Worm (Caenorhabditis elegans) whole organism, mixed stage, embryonic: Measurements from ENCODE around the gene lido-12.

Experiments used
- M03D4.4 ChIP-seq: sonication (generic microtip); optimal IDR thresholded peaks from 2 replicates; lab custom pipeline; 2017; ENCODE audit warnings: mild to moderate bottlenecking, missing genetic modification characterization, missing compliant biosample characterization
- bed-3 ChIP-seq: fragments of 200-800 bp; sonication (Bioruptor generic); optimal IDR thresholded peaks from 3 replicates; lab custom pipeline; 2018; ENCODE audit warnings: mild to moderate bottlenecking, missing genetic modification characterization, moderate library complexity, missing compliant biosample characterization
- blmp-1 ChIP-seq: fragments of 150-350 bp; optimal IDR thresholded peaks from 2 replicates; lab custom pipeline; 2014; ENCODE audit warnings: missing biosample characterization, missing genetic modification characterization
- ceh-39 ChIP-seq: fragments of 150-350 bp; optimal IDR thresholded peaks from 2 replicates; lab custom pipeline; 2014; ENCODE audit warnings: missing biosample characterization, missing genetic modification characterization
- ceh-43 ChIP-seq: fragments of 200-800 bp; sonication (Bioruptor generic); optimal IDR thresholded peaks from 2 replicates; lab custom pipeline; 2018; ENCODE audit warnings: mild to moderate bottlenecking, missing genetic modification characterization, moderate library complexity, missing compliant biosample characterization
- ceh-83 ChIP-seq: fragments of 200-800 bp; sonication (Bioruptor generic); optimal IDR thresholded peaks from 2 replicates; lab custom pipeline; 2018; ENCODE audit warnings: mild to moderate bottlenecking, missing genetic modification characterization, missing compliant biosample characterization
- ces-1 ChIP-seq: fragments of 150-350 bp; optimal IDR thresholded peaks from 2 replicates; lab custom pipeline; 2014; ENCODE audit warnings: missing biosample characterization, missing genetic modification reagents, missing genetic modification characterization
- elt-1 ChIP-seq: sonication (generic microtip); optimal IDR thresholded peaks from 2 replicates; lab custom pipeline; 2017; ENCODE audit warnings: missing genetic modification characterization, mild to moderate bottlenecking, missing compliant biosample characterization, antibody characterized with exemption, moderate library complexity, borderline replicate concordance; ENCODE audit not compliant: insufficient read depth
- elt-3 ChIP-seq: fragments of 150-350 bp; optimal IDR thresholded peaks from 2 replicates; lab custom pipeline; 2014; ENCODE audit warnings: missing biosample characterization, missing genetic modification characterization
- ham-2 ChIP-seq: fragments of 200-800 bp; sonication (Bioruptor generic); optimal IDR thresholded peaks from 2 replicates; lab custom pipeline; 2018; ENCODE audit warnings: mild to moderate bottlenecking, missing genetic modification characterization, missing compliant biosample characterization
- lin-13 ChIP-seq: fragments of 150-350 bp; optimal IDR thresholded peaks from 2 replicates; lab custom pipeline; 2014; ENCODE audit warnings: missing biosample characterization, missing genetic modification characterization
- mls-2 ChIP-seq: sonication (generic microtip); optimal IDR thresholded peaks from 2 replicates; lab custom pipeline; 2016; ENCODE audit warnings: mild to moderate bottlenecking, missing genetic modification characterization, moderate library complexity, missing compliant biosample characterization
- nhr-12 ChIP-seq: fragments of 150-350 bp; optimal IDR thresholded peaks from 2 replicates; lab custom pipeline; 2014; ENCODE audit warnings: missing biosample characterization, missing genetic modification characterization
- nhr-2 ChIP-seq: fragments of 150-350 bp; optimal IDR thresholded peaks from 2 replicates; lab custom pipeline; 2014; ENCODE audit warnings: missing biosample characterization, missing genetic modification characterization
- nhr-76 ChIP-seq: sonication (generic microtip); optimal IDR thresholded peaks from 2 replicates; lab custom pipeline; 2017; ENCODE audit warnings: missing biosample characterization, missing genetic modification characterization
- pha-4 ChIP-seq: fragments of 150-350 bp; optimal IDR thresholded peaks from 2 replicates; lab custom pipeline; 2018; ENCODE audit warnings: missing biosample characterization, missing genetic modification reagents, missing genetic modification characterization
- sem-2 ChIP-seq: fragments of 200-800 bp; sonication (Bioruptor generic); optimal IDR thresholded peaks from 2 replicates; lab custom pipeline; 2018; ENCODE audit warnings: mild to moderate bottlenecking, missing genetic modification characterization, missing compliant biosample characterization
- sptf-1 ChIP-seq: sonication (generic microtip); optimal IDR thresholded peaks from 2 replicates; lab custom pipeline; 2017; ENCODE audit warnings: mild to moderate bottlenecking, missing genetic modification characterization, moderate library complexity, missing compliant biosample characterization
- tbx-8 ChIP-seq: fragments of 200-800 bp; sonication (Bioruptor generic); optimal IDR thresholded peaks from 2 replicates; lab custom pipeline; 2018; ENCODE audit warnings: mild to moderate bottlenecking, missing genetic modification characterization, moderate library complexity, missing compliant biosample characterization
- unc-120 ChIP-seq: sonication (generic microtip); optimal IDR thresholded peaks from 2 replicates; lab custom pipeline; 2017; ENCODE audit warnings: missing genetic modification characterization, missing compliant biosample characterization; ENCODE audit not compliant: poor library complexity, severe bottlenecking
- zip-8 ChIP-seq: fragments of 150-350 bp; optimal IDR thresholded peaks from 2 replicates; lab custom pipeline; 2014; ENCODE audit warnings: missing biosample characterization, missing genetic modification characterization

The lido-12 gene

ce11 chrII:3053689-3054088, 48.1 kb downstream of the lido-12 start:
- TF ChIP-seq sptf-1 (tag; lab: Kevin White, UChicago) (no peak), unc-120 (tag; lab: Kevin White, UChicago) (no peak), mls-2 (tag; lab: Kevin White, UChicago) (no peak), ceh-43 (GFP tag; lab: Kevin White, UChicago) (no peak), zip-8 (tag; lab: Kevin White, UChicago) (no peak), tbx-8 (GFP tag; lab: Kevin White, UChicago) (no peak), ceh-39 (tag; lab: Kevin White, UChicago) (no peak)

- TF ChIP-seq lin-13 (tag; lab: Kevin White, UChicago) (no peak), sem-2 (GFP tag; lab: Kevin White, UChicago) (no peak), elt-1 (tag; lab: Kevin White, UChicago) (no peak), elt-3 (tag; lab: Kevin White, UChicago) (no peak), ham-2 (no peak), nhr-76 (no peak)
Measured at ce11 chrII:3054221-3054620, 48.6 kb downstream of the lido-12 start, which contains the start of gene lido-13. lido-13 (minus strand) TSS chrII:3054321.

- TF ChIP-seq pha-4 (tag; lab: Kevin White, UChicago): peak; percentile 10
- TF ChIP-seq elt-3 (tag; lab: Kevin White, UChicago): no peak
Measured at ce11 chrII:3054622-3055021, 49.0 kb downstream of the lido-12 start.

ce11 chrII:3055531-3055930, 49.9 kb downstream of the lido-12 start:
- TF ChIP-seq mls-2 (tag; lab: Kevin White, UChicago): peak; percentile 41
- TF ChIP-seq ces-1 (GFP tag; lab: Kevin White, UChicago): no peak
- peak; percentile 39 for TF ChIP-seq ham-2
- TF ChIP-seq pha-4 (tag; lab: Kevin White, UChicago): no peak
- TF ChIP-seq lin-13 (tag; lab: Kevin White, UChicago): peak; percentile 14
- peak; percentile 15 for TF ChIP-seq nhr-2 (tag; lab: Kevin White, UChicago)
- TF ChIP-seq, all 35 proteins: peak for 4

- no peak for TF ChIP-seq zip-8 (tag; lab: Kevin White, UChicago)
- no peak for TF ChIP-seq bed-3 (GFP tag; lab: Kevin White, UChicago)
- TF ChIP-seq blmp-1 (tag; lab: Kevin White, UChicago): no peak
- no peak for TF ChIP-seq sem-2 (GFP tag; lab: Kevin White, UChicago)
- no peak for TF ChIP-seq elt-3 (tag; lab: Kevin White, UChicago)
- no peak for TF ChIP-seq M03D4.4 (tag; lab: Kevin White, UChicago)
- TF ChIP-seq nhr-12 (tag; lab: Kevin White, UChicago): no peak
- no peak for TF ChIP-seq ceh-83 (GFP tag; lab: Kevin White, UChicago)
Measured at ce11 chrII:3056266-3056872, 50.8 kb downstream of the lido-12 start, which contains the start of gene lin-8. lin-8 (plus strand) TSS chrII:3056822.
